Worm (Caenorhabditis elegans): ENCODE results near the gene agt-1.

Gene agt-1

DNA sequence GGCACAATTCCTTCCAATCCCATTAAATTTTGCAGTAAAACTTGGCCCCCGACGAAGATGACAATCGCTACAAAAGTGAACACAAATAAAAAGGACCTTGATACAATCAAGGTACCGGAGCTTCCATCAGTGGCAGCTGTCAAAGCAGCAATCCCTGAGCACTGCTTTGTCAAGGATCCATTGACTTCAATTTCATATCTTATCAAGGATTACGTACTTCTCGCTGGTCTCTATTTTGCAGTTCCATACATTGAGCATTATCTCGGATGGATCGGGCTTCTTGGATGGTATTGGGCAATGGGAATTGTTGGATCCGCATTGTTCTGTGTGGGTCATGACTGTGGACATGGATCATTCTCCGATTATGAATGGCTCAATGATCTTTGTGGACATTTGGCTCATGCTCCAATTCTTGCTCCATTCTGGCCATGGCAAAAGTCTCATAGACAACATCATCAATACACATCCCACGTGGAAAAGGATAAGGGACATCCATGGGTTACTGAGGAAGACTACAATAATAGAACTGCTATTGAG lies 45.3 kb downstream of the agt-1 start, which contains the start of gene fat-2:
Gene fat-2, plus strand, starts transcription at position 51 of the 537 bp plus-strand sequence.
- TF ChIP-seq med-1 (GFP tag; optimal IDR thresholded peaks at IDR 0.05; ENCODE audit: insufficient read depth) (no peak), cog-1 (tag; optimal IDR thresholded peaks at IDR 0.05) (no peak), klf-2 (GFP tag; conservative IDR thresholded peaks at IDR 0.05) (no peak), ztf-29 (GFP tag; IDR thresholded peaks at IDR 0.05) (no peak), T22C8.4 (GFP tag; IDR thresholded peaks at IDR 0.05) (no peak), tab-1 (GFP tag; IDR thresholded peaks at IDR 0.05) (no peak), flt-1 (GFP tag; IDR thresholded peaks at IDR 0.05) (no peak), ref-1 (GFP tag; conservative IDR thresholded peaks at IDR 0.05) (no peak), ztf-23 (GFP tag; IDR thresholded peaks at IDR 0.05) (no peak)

DNA sequence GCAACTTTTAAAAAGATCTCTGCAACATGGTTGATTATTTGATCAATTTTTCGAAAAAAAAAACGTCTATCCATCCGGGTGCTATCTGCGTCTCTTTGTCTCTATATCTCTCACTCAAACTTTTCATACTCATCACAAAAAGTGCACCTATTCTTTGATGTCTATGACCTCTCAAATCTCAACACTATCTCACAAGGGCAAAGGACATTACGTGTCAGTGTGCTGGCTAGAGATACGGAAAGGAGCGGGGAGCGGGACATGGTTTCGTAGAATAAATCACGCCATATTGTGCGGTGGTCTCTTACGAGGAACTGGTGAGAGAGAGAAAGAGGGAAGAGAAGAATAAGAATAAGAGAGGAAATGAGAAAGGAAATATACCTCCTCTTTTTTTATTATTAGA lies 46.8 kb downstream of the agt-1 start:
- TF ChIP-seq ref-1 (GFP tag; conservative IDR thresholded peaks at IDR 0.05) (no peak), ztf-29 (GFP tag; IDR thresholded peaks at IDR 0.05) (no peak), ztf-23 (GFP tag; IDR thresholded peaks at IDR 0.05) (no peak), cog-1 (tag; optimal IDR thresholded peaks at IDR 0.05) (no peak), tab-1 (GFP tag; IDR thresholded peaks at IDR 0.05) (no peak), flt-1 (GFP tag; IDR thresholded peaks at IDR 0.05) (no peak), med-1 (GFP tag; optimal IDR thresholded peaks at IDR 0.05; ENCODE audit: insufficient read depth) (no peak), klf-2 (GFP tag; conservative IDR thresholded peaks at IDR 0.05) (no peak), T22C8.4 (GFP tag; IDR thresholded peaks at IDR 0.05) (no peak)

DNA sequence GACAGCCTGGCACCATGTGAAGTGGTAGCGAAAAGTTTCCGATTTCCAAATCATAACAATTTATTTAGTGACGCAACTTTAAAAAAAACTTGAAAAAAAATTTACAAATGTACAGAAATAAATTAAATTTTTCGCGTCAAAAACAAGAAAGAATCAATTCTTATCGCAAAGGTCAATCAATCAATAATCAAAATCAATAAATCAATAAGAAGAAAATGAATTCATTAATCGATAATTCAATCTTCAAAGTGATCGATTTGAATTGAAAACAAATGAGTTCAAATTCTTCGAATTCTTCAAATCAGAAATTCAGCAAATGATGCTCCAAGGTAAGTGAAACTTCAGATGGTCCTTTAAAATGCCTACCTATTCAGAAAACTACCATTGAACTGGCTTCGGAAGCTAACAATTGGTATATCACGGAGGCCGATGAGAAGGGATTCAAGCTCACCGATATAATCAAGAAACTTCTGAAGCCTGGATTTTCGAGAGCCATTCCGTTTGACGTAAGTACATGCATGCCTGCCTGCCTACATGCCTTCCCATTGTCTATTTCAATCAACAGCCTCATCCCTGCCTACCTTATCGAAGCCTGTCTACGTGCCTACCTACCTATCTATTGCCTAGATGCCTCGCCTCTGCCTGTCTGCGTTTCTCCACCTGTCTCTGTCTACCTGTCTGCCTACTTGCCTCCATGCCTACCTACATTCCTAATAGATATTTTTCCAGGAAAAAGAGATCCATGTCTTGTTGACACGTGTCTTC lies 49.1 kb downstream of the agt-1 start:
- TF ChIP-seq T22C8.4 (GFP tag; IDR thresholded peaks at IDR 0.05) = no peak
- TF ChIP-seq flt-1 (GFP tag; IDR thresholded peaks at IDR 0.05) = no peak
- no peak for TF ChIP-seq tab-1 (GFP tag; IDR thresholded peaks at IDR 0.05)
- no peak for TF ChIP-seq klf-2 (GFP tag; conservative IDR thresholded peaks at IDR 0.05)
- no peak for TF ChIP-seq ztf-23 (GFP tag; IDR thresholded peaks at IDR 0.05)
- TF ChIP-seq med-1 (GFP tag; optimal IDR thresholded peaks at IDR 0.05; ENCODE audit: insufficient read depth) = no peak
- no peak for TF ChIP-seq ref-1 (GFP tag; conservative IDR thresholded peaks at IDR 0.05)
- TF ChIP-seq cog-1 (tag; optimal IDR thresholded peaks at IDR 0.05) = no peak
- no peak for TF ChIP-seq ztf-29 (GFP tag; IDR thresholded peaks at IDR 0.05)

DNA sequence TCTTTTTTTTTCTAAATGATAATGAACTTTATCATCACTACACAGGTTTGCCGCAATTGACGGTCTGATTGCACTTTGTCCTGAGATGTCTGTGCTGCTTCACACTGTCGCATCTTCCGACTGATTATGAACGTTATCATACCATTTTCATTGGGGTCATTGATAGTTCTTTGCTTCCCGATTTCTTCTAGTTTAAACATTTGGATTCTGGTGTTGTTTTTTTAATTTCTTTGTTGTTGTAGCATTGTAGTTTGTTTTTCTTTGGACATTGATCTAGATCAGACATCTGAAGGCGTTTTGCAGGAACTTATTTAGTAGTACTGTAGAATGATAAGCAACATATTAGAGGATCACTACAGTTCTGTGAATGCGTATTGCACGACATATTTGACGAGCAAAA lies 50.4 kb downstream of the agt-1 start:
- TF ChIP-seq ref-1 (GFP tag; conservative IDR thresholded peaks at IDR 0.05) (no peak), ztf-29 (GFP tag; IDR thresholded peaks at IDR 0.05) (no peak), cog-1 (tag; optimal IDR thresholded peaks at IDR 0.05) (no peak), klf-2 (GFP tag; conservative IDR thresholded peaks at IDR 0.05) (no peak), tab-1 (GFP tag; IDR thresholded peaks at IDR 0.05) (no peak)

Data from whole organism, midembryonic.